Fruit fly (Drosophila melanogaster): ENCODE data around the gene Cep290.

Gene Cep290

dm6 chr3L:843626-844025 is at the start of gene Cep290:
Gene Cep290 (plus strand): TSS chr3L:843926.
- TF ChIP-seq Clk (GFP tag; optimal IDR thresholded peaks at IDR 0.05) (no peak), toe (GFP tag; optimal IDR thresholded peaks at IDR 0.05) (no peak), Hr96 (GFP tag; optimal IDR thresholded peaks at IDR 0.05) (no peak), cnc (optimal IDR thresholded peaks at IDR 0.05) (no peak), CG5204 (GFP tag; optimal IDR thresholded peaks at IDR 0.05) (no peak), CG33017 (tag; optimal IDR thresholded peaks at IDR 0.05) (no peak), CG14711 (tag; optimal IDR thresholded peaks at IDR 0.05) (no peak), tj (GFP tag; optimal IDR thresholded peaks at IDR 0.05) (no peak), Mnt (GFP tag; optimal IDR thresholded peaks at IDR 0.05) (no peak), kay (GFP tag; ENCODE audit: borderline replicate concordance) (no peak), CG11617 (GFP tag; optimal IDR thresholded peaks at IDR 0.05) (no peak), CG7101 (tag; optimal IDR thresholded peaks at IDR 0.05) (no peak), bab1 (GFP tag; optimal IDR thresholded peaks at IDR 0.05) (no peak)

- TF ChIP-seq Crg-1 (GFP tag; optimal IDR thresholded peaks at IDR 0.05) (no peak), CG1620 (GFP tag; optimal IDR thresholded peaks at IDR 0.05) (no peak), Clk (GFP tag; optimal IDR thresholded peaks at IDR 0.05) (no peak), tj (GFP tag; optimal IDR thresholded peaks at IDR 0.05) (no peak), CG5204 (GFP tag; optimal IDR thresholded peaks at IDR 0.05) (no peak), bab1 (GFP tag; optimal IDR thresholded peaks at IDR 0.05) (no peak)
Measured at dm6 chr3L:794462-794861, 49.3 kb upstream of the Cep290 start.

- no peak for TF ChIP-seq Clk (GFP tag; optimal IDR thresholded peaks at IDR 0.05)
- no peak for TF ChIP-seq cic (GFP tag; optimal IDR thresholded peaks at IDR 0.05)
- no peak for TF ChIP-seq cnc (optimal IDR thresholded peaks at IDR 0.05)
- TF ChIP-seq CG33017 (tag; optimal IDR thresholded peaks at IDR 0.05), result no peak
- no peak for TF ChIP-seq CG11617 (GFP tag; optimal IDR thresholded peaks at IDR 0.05)
- no peak for TF ChIP-seq ovo (GFP tag; optimal IDR thresholded peaks at IDR 0.05)
- TF ChIP-seq Hr96 (GFP tag; optimal IDR thresholded peaks at IDR 0.05), result no peak
- no peak for TF ChIP-seq Mnt (GFP tag; optimal IDR thresholded peaks at IDR 0.05)
- TF ChIP-seq tj (GFP tag; optimal IDR thresholded peaks at IDR 0.05), result no peak
- TF ChIP-seq CG1620 (GFP tag; optimal IDR thresholded peaks at IDR 0.05), result no peak
- no peak for TF ChIP-seq Crg-1 (GFP tag; optimal IDR thresholded peaks at IDR 0.05)
- no peak for TF ChIP-seq toe (GFP tag; optimal IDR thresholded peaks at IDR 0.05)
- no peak for TF ChIP-seq pad (GFP tag; optimal IDR thresholded peaks at IDR 0.05)
- TF ChIP-seq CG7101 (tag; optimal IDR thresholded peaks at IDR 0.05), result no peak
- TF ChIP-seq CG14711 (tag; optimal IDR thresholded peaks at IDR 0.05), result no peak
- TF ChIP-seq CG7045 (GFP tag; optimal IDR thresholded peaks at IDR 0.05), result no peak
- TF ChIP-seq CG12768 (GFP tag; optimal IDR thresholded peaks at IDR 0.05), result no peak
Measured at dm6 chr3L:795001-795400, 48.7 kb upstream of the Cep290 start.

- TF ChIP-seq kay (GFP tag; ENCODE audit: borderline replicate concordance) (no peak), CG7045 (GFP tag; optimal IDR thresholded peaks at IDR 0.05) (no peak), ovo (GFP tag; optimal IDR thresholded peaks at IDR 0.05) (no peak), CG7101 (tag; optimal IDR thresholded peaks at IDR 0.05) (no peak), CG14711 (tag; optimal IDR thresholded peaks at IDR 0.05) (no peak)
Measured at dm6 chr3L:796926-797802, 46.6 kb upstream of the Cep290 start.

- TF ChIP-seq CG11617 (GFP tag; optimal IDR thresholded peaks at IDR 0.05), result no peak
- TF ChIP-seq Mnt (GFP tag; optimal IDR thresholded peaks at IDR 0.05), result no peak
- no peak for TF ChIP-seq CG33017 (tag; optimal IDR thresholded peaks at IDR 0.05)
- TF ChIP-seq bab1 (GFP tag; optimal IDR thresholded peaks at IDR 0.05), result no peak
- no peak for TF ChIP-seq CG14711 (tag; optimal IDR thresholded peaks at IDR 0.05)
Measured at dm6 chr3L:799837-800513, 43.8 kb upstream of the Cep290 start.

- TF ChIP-seq pad (GFP tag; optimal IDR thresholded peaks at IDR 0.05), result no peak
- TF ChIP-seq CG33017 (tag; optimal IDR thresholded peaks at IDR 0.05), result no peak
- TF ChIP-seq bab1 (GFP tag; optimal IDR thresholded peaks at IDR 0.05), result no peak
- TF ChIP-seq kay (GFP tag; ENCODE audit: borderline replicate concordance), result no peak
- TF ChIP-seq Crg-1 (GFP tag; optimal IDR thresholded peaks at IDR 0.05), result no peak
- TF ChIP-seq CG11617 (GFP tag; optimal IDR thresholded peaks at IDR 0.05), result no peak
- TF ChIP-seq Clk (GFP tag; optimal IDR thresholded peaks at IDR 0.05), result no peak
- no peak for TF ChIP-seq CG12768 (GFP tag; optimal IDR thresholded peaks at IDR 0.05)
- no peak for TF ChIP-seq cic (GFP tag; optimal IDR thresholded peaks at IDR 0.05)
- TF ChIP-seq CG5204 (GFP tag; optimal IDR thresholded peaks at IDR 0.05), result no peak
Measured at dm6 chr3L:801860-802462, 41.8 kb upstream of the Cep290 start.

Data from whole organism, adult.